Worm (Caenorhabditis elegans) whole organism, late embryonic: ENCODE data around the gene F10D7.4.

Experiments
- T23F11.4 ChIP-seq: fragments of 200-800 bp; sonication (Bioruptor generic); optimal IDR thresholded peaks from 2 replicates; lab custom pipeline; 2018; ENCODE audit warnings: mild to moderate bottlenecking, missing genetic modification characterization, missing compliant biosample characterization
- ceh-2 ChIP-seq: sonication (generic microtip); optimal IDR thresholded peaks from 2 replicates; lab custom pipeline; 2016; ENCODE audit warnings: missing genotype, missing genetic modification characterization, missing compliant biosample characterization
- ceh-9 ChIP-seq: sonication (generic microtip); optimal IDR thresholded peaks from 2 replicates; lab custom pipeline; 2016; ENCODE audit warnings: mild to moderate bottlenecking, missing genetic modification characterization, inconsistent platforms, missing compliant biosample characterization
- dmd-4 ChIP-seq: sonication (generic microtip); optimal IDR thresholded peaks from 2 replicates; lab custom pipeline; 2016; ENCODE audit warnings: borderline replicate concordance, missing genetic modification characterization, missing compliant biosample characterization
- eyg-1 ChIP-seq: sonication (generic microtip); optimal IDR thresholded peaks from 2 replicates; lab custom pipeline; 2016; ENCODE audit warnings: missing genotype, missing genetic modification characterization, missing compliant biosample characterization
- gmeb-2 ChIP-seq: sonication (generic microtip); optimal IDR thresholded peaks from 2 replicates; lab custom pipeline; 2016; ENCODE audit warnings: missing genetic modification characterization, inconsistent platforms, missing compliant biosample characterization
- hlh-6 ChIP-seq: sonication (generic microtip); optimal IDR thresholded peaks from 2 replicates; lab custom pipeline; 2016; ENCODE audit warnings: missing genotype, missing genetic modification characterization, missing compliant biosample characterization
- nhr-11 ChIP-seq: fragments of 150-350 bp; optimal IDR thresholded peaks from 2 replicates; lab custom pipeline; 2014; ENCODE audit warnings: missing biosample characterization, missing genetic modification characterization
- pag-3 ChIP-seq: sonication (generic microtip); optimal IDR thresholded peaks from 2 replicates; lab custom pipeline; 2016; ENCODE audit warnings: missing compliant biosample characterization, missing genetic modification characterization, borderline replicate concordance
- pha-4 ChIP-seq: fragments of 150-350 bp; optimal IDR thresholded peaks from 2 replicates; lab custom pipeline; 2018; ENCODE audit warnings: missing biosample characterization, missing genetic modification reagents, missing genetic modification characterization
- pqm-1 ChIP-seq: sonication (generic microtip); optimal IDR thresholded peaks from 2 replicates; lab custom pipeline; 2016; ENCODE audit warnings: missing genetic modification characterization, missing compliant biosample characterization
- sox-4 ChIP-seq: sonication (generic microtip); optimal IDR thresholded peaks from 2 replicates; lab custom pipeline; 2017; ENCODE audit warnings: mild to moderate bottlenecking, missing genetic modification characterization, inconsistent platforms, missing compliant biosample characterization
- syd-9 ChIP-seq: sonication (generic microtip); optimal IDR thresholded peaks from 2 replicates; lab custom pipeline; 2016; ENCODE audit warnings: mild to moderate bottlenecking, missing genetic modification characterization, moderate library complexity, missing compliant biosample characterization

ce11 chrX:17427778-17428177, 45.9 kb upstream of the F10D7.4 start:
- TF ChIP-seq sox-4 (no peak), syd-9 (tag; lab: Kevin White, UChicago) (no peak), pag-3 (tag; lab: Kevin White, UChicago) (no peak), eyg-1 (no peak), nhr-11 (tag; lab: Kevin White, UChicago) (no peak), pha-4 (tag; lab: Kevin White, UChicago) (no peak), T23F11.4 (no peak), dmd-4 (tag; lab: Kevin White, UChicago) (no peak), ceh-9 (tag; lab: Kevin White, UChicago) (no peak), gmeb-2 (no peak), pqm-1 (no peak), hlh-6 (tag; lab: Kevin White, UChicago) (no peak), ceh-2 (tag; lab: Kevin White, UChicago) (no peak)
